Worm (Caenorhabditis elegans): ENCODE data around the gene srg-55.

srg-55 gene

ce11 chrV:14942898-14943297 lies 14.8 kb upstream of the srg-55 start:
- TF ChIP-seq tab-1 (GFP tag; IDR thresholded peaks at IDR 0.05) (no peak), ztf-29 (GFP tag; IDR thresholded peaks at IDR 0.05) (no peak), flt-1 (GFP tag; IDR thresholded peaks at IDR 0.05) (no peak), klf-2 (GFP tag; conservative IDR thresholded peaks at IDR 0.05) (no peak), ref-1 (GFP tag; conservative IDR thresholded peaks at IDR 0.05) (no peak), cog-1 (tag; optimal IDR thresholded peaks at IDR 0.05) (no peak), ztf-23 (GFP tag; IDR thresholded peaks at IDR 0.05) (no peak), med-1 (GFP tag; optimal IDR thresholded peaks at IDR 0.05; ENCODE audit: insufficient read depth) (no peak), T22C8.4 (GFP tag; IDR thresholded peaks at IDR 0.05) (no peak)

- TF ChIP-seq tab-1 (GFP tag; IDR thresholded peaks at IDR 0.05) (no peak), ztf-23 (GFP tag; IDR thresholded peaks at IDR 0.05) (no peak), cog-1 (tag; optimal IDR thresholded peaks at IDR 0.05) (no peak), T22C8.4 (GFP tag; IDR thresholded peaks at IDR 0.05) (no peak), med-1 (GFP tag; optimal IDR thresholded peaks at IDR 0.05; ENCODE audit: insufficient read depth) (no peak), ztf-29 (GFP tag; IDR thresholded peaks at IDR 0.05) (no peak), flt-1 (GFP tag; IDR thresholded peaks at IDR 0.05) (no peak)
Measured at ce11 chrV:14936587-14936986, 8.4 kb upstream of the srg-55 start, which contains the start of gene C30G7.2. C30G7.2 (plus strand) TSS chrV:14936887.

ce11 chrV:14933450-14934218 lies 5.5 kb upstream of the srg-55 start:
- TF ChIP-seq ztf-23 (GFP tag; IDR thresholded peaks at IDR 0.05), result no peak
- TF ChIP-seq med-1 (GFP tag; optimal IDR thresholded peaks at IDR 0.05; ENCODE audit: insufficient read depth), result no peak

- TF ChIP-seq tab-1 (GFP tag; IDR thresholded peaks at IDR 0.05) (no peak), ztf-29 (GFP tag; IDR thresholded peaks at IDR 0.05) (no peak), klf-2 (GFP tag; conservative IDR thresholded peaks at IDR 0.05) (no peak), med-1 (GFP tag; optimal IDR thresholded peaks at IDR 0.05; ENCODE audit: insufficient read depth) (no peak), ztf-23 (GFP tag; IDR thresholded peaks at IDR 0.05) (no peak)
Measured at ce11 chrV:14930168-14930567, 2.0 kb upstream of the srg-55 start.

ce11 chrV:14924104-14924503 lies 4.0 kb downstream of the srg-55 start, which contains the start of gene srg-54:
srg-54 (minus strand) TSS chrV:14924204.
- TF ChIP-seq tab-1 (GFP tag; IDR thresholded peaks at IDR 0.05) (no peak), ztf-23 (GFP tag; IDR thresholded peaks at IDR 0.05) (no peak), ztf-29 (GFP tag; IDR thresholded peaks at IDR 0.05) (no peak), cog-1 (tag; optimal IDR thresholded peaks at IDR 0.05) (no peak), klf-2 (GFP tag; conservative IDR thresholded peaks at IDR 0.05) (no peak), ref-1 (GFP tag; conservative IDR thresholded peaks at IDR 0.05) (no peak), med-1 (GFP tag; optimal IDR thresholded peaks at IDR 0.05; ENCODE audit: insufficient read depth) (no peak), T22C8.4 (GFP tag; IDR thresholded peaks at IDR 0.05) (no peak), flt-1 (GFP tag; IDR thresholded peaks at IDR 0.05) (no peak)

ce11 chrV:14921509-14921908 lies 6.6 kb downstream of the srg-55 start, which contains the start of gene zmp-4:
zmp-4 (minus strand) TSS chrV:14921609.
- TF ChIP-seq tab-1 (GFP tag; IDR thresholded peaks at IDR 0.05) (no peak), cog-1 (tag; optimal IDR thresholded peaks at IDR 0.05) (no peak), flt-1 (GFP tag; IDR thresholded peaks at IDR 0.05) (no peak), med-1 (GFP tag; optimal IDR thresholded peaks at IDR 0.05; ENCODE audit: insufficient read depth) (no peak), ztf-23 (GFP tag; IDR thresholded peaks at IDR 0.05) (no peak), ref-1 (GFP tag; conservative IDR thresholded peaks at IDR 0.05) (no peak), klf-2 (GFP tag; conservative IDR thresholded peaks at IDR 0.05) (no peak), ztf-29 (GFP tag; IDR thresholded peaks at IDR 0.05) (no peak)

- TF ChIP-seq ref-1 (GFP tag; conservative IDR thresholded peaks at IDR 0.05), result no peak
- no peak for TF ChIP-seq cog-1 (tag; optimal IDR thresholded peaks at IDR 0.05)
- no peak for TF ChIP-seq flt-1 (GFP tag; IDR thresholded peaks at IDR 0.05)
- TF ChIP-seq med-1 (GFP tag; optimal IDR thresholded peaks at IDR 0.05; ENCODE audit: insufficient read depth), result no peak
- no peak for TF ChIP-seq T22C8.4 (GFP tag; IDR thresholded peaks at IDR 0.05)
- TF ChIP-seq ztf-29 (GFP tag; IDR thresholded peaks at IDR 0.05), result no peak
- no peak for TF ChIP-seq tab-1 (GFP tag; IDR thresholded peaks at IDR 0.05)
- TF ChIP-seq ztf-23 (GFP tag; IDR thresholded peaks at IDR 0.05), result no peak
- no peak for TF ChIP-seq klf-2 (GFP tag; conservative IDR thresholded peaks at IDR 0.05)
Measured at ce11 chrV:14915599-14915998, 12.5 kb downstream of the srg-55 start, which contains the start of gene H12D21.11. H12D21.11 (plus strand) TSS chrV:14915899.

ce11 chrV:14910758-14911157 lies 17.4 kb downstream of the srg-55 start:
- TF ChIP-seq ref-1 (GFP tag; conservative IDR thresholded peaks at IDR 0.05), result no peak
- TF ChIP-seq flt-1 (GFP tag; IDR thresholded peaks at IDR 0.05), result no peak
- TF ChIP-seq ztf-29 (GFP tag; IDR thresholded peaks at IDR 0.05), result no peak
- TF ChIP-seq tab-1 (GFP tag; IDR thresholded peaks at IDR 0.05), result no peak
- TF ChIP-seq klf-2 (GFP tag; conservative IDR thresholded peaks at IDR 0.05), result no peak
- no peak for TF ChIP-seq cog-1 (tag; optimal IDR thresholded peaks at IDR 0.05)
- TF ChIP-seq ztf-23 (GFP tag; IDR thresholded peaks at IDR 0.05), result no peak
- no peak for TF ChIP-seq T22C8.4 (GFP tag; IDR thresholded peaks at IDR 0.05)
- TF ChIP-seq med-1 (GFP tag; optimal IDR thresholded peaks at IDR 0.05; ENCODE audit: insufficient read depth), result no peak

ce11 chrV:14909331-14909835 lies 18.8 kb downstream of the srg-55 start, which contains the start of gene H12D21.9:
H12D21.9 (minus strand) TSS chrV:14909478.
- no peak for TF ChIP-seq med-1 (GFP tag; optimal IDR thresholded peaks at IDR 0.05; ENCODE audit: insufficient read depth)
- no peak for TF ChIP-seq flt-1 (GFP tag; IDR thresholded peaks at IDR 0.05)
- no peak for TF ChIP-seq klf-2 (GFP tag; conservative IDR thresholded peaks at IDR 0.05)
- no peak for TF ChIP-seq ztf-29 (GFP tag; IDR thresholded peaks at IDR 0.05)
- TF ChIP-seq cog-1 (tag; optimal IDR thresholded peaks at IDR 0.05), result no peak
- TF ChIP-seq ref-1 (GFP tag; conservative IDR thresholded peaks at IDR 0.05), result no peak
- no peak for TF ChIP-seq tab-1 (GFP tag; IDR thresholded peaks at IDR 0.05)
- no peak for TF ChIP-seq T22C8.4 (GFP tag; IDR thresholded peaks at IDR 0.05)

Data from whole organism, midembryonic.